Worm (Caenorhabditis elegans) whole organism, L1 larva: ENCODE measurements around the gene F26F4.9.

ENCODE experiments used
- C04F5.9 ChIP-seq: sonication (generic microtip); optimal IDR thresholded peaks from 2 replicates; lab custom pipeline; 2016; ENCODE audit warnings: missing genetic modification characterization, missing compliant biosample characterization
- ama-1 ChIP-seq: fragments of 150-350 bp; optimal IDR thresholded peaks from 2 replicates; lab custom pipeline; 2014
- blmp-1 ChIP-seq: fragments of 150-350 bp; optimal IDR thresholded peaks from 2 replicates; lab custom pipeline; 2014; ENCODE audit warnings: missing biosample characterization, missing genetic modification characterization
- ceh-82 ChIP-seq, 3 experiments: fragments of 150-350 bp in 1 of 3; sonication (generic microtip) in 2 of 3; optimal IDR thresholded peaks; 2 replicates each; lab custom pipeline; 2014 to 2017; ENCODE audit warnings: missing biosample characterization in 3 of 3, missing genetic modification characterization in 3 of 3
- ceh-88 ChIP-seq: fragments of 200-800 bp; sonication (Bioruptor generic); IDR thresholded peaks from 2 replicates; pipeline ENCODE4 v1.3.6; 2022; ENCODE audit warnings: missing genetic modification characterization, missing compliant biosample characterization
- ceh-90 ChIP-seq: sonication (generic microtip); optimal IDR thresholded peaks from 2 replicates; lab custom pipeline; 2016; ENCODE audit warnings: missing genetic modification characterization, missing compliant biosample characterization
- ces-1 ChIP-seq: fragments of 150-350 bp; optimal IDR thresholded peaks from 2 replicates; lab custom pipeline; 2014; ENCODE audit warnings: missing biosample characterization, missing genetic modification reagents, missing genetic modification characterization
- dpl-1 ChIP-seq, 3 experiments: fragments of 150-350 bp in 2 of 3; sonication (generic microtip) in 1 of 3; optimal IDR thresholded peaks; 2 replicates each; lab custom pipeline; 2014 to 2017; ENCODE audit warnings: missing biosample characterization in 3 of 3, missing genetic modification characterization in 3 of 3, missing genetic modification reagents in 3 of 3
- dsc-1 ChIP-seq: sonication (generic microtip); optimal IDR thresholded peaks from 2 replicates; lab custom pipeline; 2016; ENCODE audit warnings: mild to moderate bottlenecking, missing genetic modification characterization, missing compliant biosample characterization
- efl-1 ChIP-seq, 4 experiments: fragments of 150-350 bp; optimal IDR thresholded peaks in 3 of 4; peaks in 1 of 4; 1 replicate in 1 of 4; 2 replicates in 3 of 4; lab custom pipeline; 2014; ENCODE audit warnings: missing biosample characterization in 2 of 4, missing genetic modification characterization in 2 of 4, missing genetic modification reagents in 2 of 4
- egl-27 ChIP-seq, 2 experiments: fragments of 150-350 bp in 1 of 2; sonication (generic microtip); optimal IDR thresholded peaks; 3 replicates each; lab custom pipeline; 2017 to 2018; ENCODE audit warnings: missing biosample characterization in 2 of 2, missing genetic modification characterization in 2 of 2, missing genetic modification reagents in 2 of 2
- elt-2 ChIP-seq: sonication (generic microtip); optimal IDR thresholded peaks from 2 replicates; lab custom pipeline; 2016; ENCODE audit warnings: missing genetic modification characterization, mild to moderate bottlenecking, inconsistent platforms, missing compliant biosample characterization, missing genetic modification reagents
- ets-5 ChIP-seq: fragments of 200-800 bp; sonication (Bioruptor generic); IDR thresholded peaks from 2 replicates; pipeline ENCODE4 v1.3.6; 2022; ENCODE audit warnings: missing genetic modification characterization, missing compliant biosample characterization
- fkh-10 ChIP-seq: sonication (generic microtip); optimal IDR thresholded peaks from 2 replicates; lab custom pipeline; 2017; ENCODE audit warnings: missing biosample characterization, missing genetic modification reagents, missing genetic modification characterization
- fkh-4 ChIP-seq: sonication (generic microtip); optimal IDR thresholded peaks from 2 replicates; lab custom pipeline; 2016; ENCODE audit warnings: missing compliant biosample characterization, missing genetic modification characterization, borderline replicate concordance
- fos-1 ChIP-seq: fragments of 150-350 bp; optimal IDR thresholded peaks from 2 replicates; lab custom pipeline; 2014; ENCODE audit warnings: missing biosample characterization, missing genetic modification characterization
- grh-1 ChIP-seq: fragments of 200-800 bp; sonication (Bioruptor generic); IDR thresholded peaks from 2 replicates; pipeline ENCODE4 v1.3.6; 2022; ENCODE audit warnings: missing genetic modification reagents, missing genetic modification characterization, missing compliant biosample characterization
- hlh-4 ChIP-seq: sonication (generic microtip); optimal IDR thresholded peaks from 2 replicates; lab custom pipeline; 2016; ENCODE audit warnings: mild to moderate bottlenecking, missing genetic modification characterization, missing compliant biosample characterization
- irx-1 ChIP-seq: sonication (generic microtip); optimal IDR thresholded peaks from 2 replicates; lab custom pipeline; 2016; ENCODE audit warnings: missing genetic modification characterization, missing compliant biosample characterization
- jun-1 ChIP-seq: fragments of 150-350 bp; optimal IDR thresholded peaks from 2 replicates; lab custom pipeline; 2014; ENCODE audit warnings: missing biosample characterization, missing genetic modification reagents, missing genetic modification characterization
- lin-14 ChIP-seq: fragments of 200-800 bp; sonication (Bioruptor generic); optimal IDR thresholded peaks from 2 replicates; lab custom pipeline; 2018; ENCODE audit warnings: mild to moderate bottlenecking, missing genetic modification characterization, moderate library complexity, missing compliant biosample characterization
- lir-3 ChIP-seq: sonication (generic microtip); optimal IDR thresholded peaks from 2 replicates; lab custom pipeline; 2016; ENCODE audit warnings: mild to moderate bottlenecking, missing genetic modification characterization, moderate library complexity, missing compliant biosample characterization; ENCODE audit not compliant: poor library complexity
- lsy-2 ChIP-seq, 2 experiments: fragments of 150-350 bp; optimal IDR thresholded peaks; 2 replicates each; lab custom pipeline; 2014; ENCODE audit warnings: missing biosample characterization in 2 of 2, missing genetic modification characterization in 2 of 2
- mab-9 ChIP-seq: fragments of 200-800 bp; sonication (Bioruptor generic); IDR thresholded peaks from 2 replicates; pipeline ENCODE4 v1.3.6; 2022; ENCODE audit warnings: missing genetic modification reagents, missing genetic modification characterization, missing compliant biosample characterization
- mdl-1 ChIP-seq, 2 experiments: fragments of 150-350 bp; optimal IDR thresholded peaks; 2 replicates each; lab custom pipeline; 2014 to 2017; ENCODE audit warnings: missing biosample characterization in 2 of 2, missing genetic modification characterization in 2 of 2, inconsistent platforms in 1 of 2
- mep-1 ChIP-seq: fragments of 150-350 bp; optimal IDR thresholded peaks from 2 replicates; lab custom pipeline; 2014; ENCODE audit warnings: missing biosample characterization, missing genetic modification characterization
- nhr-20 ChIP-seq: sonication (generic microtip); optimal IDR thresholded peaks from 2 replicates; lab custom pipeline; 2016; ENCODE audit warnings: mild to moderate bottlenecking, missing genetic modification characterization, missing compliant biosample characterization
- nhr-47 ChIP-seq: sonication (generic microtip); optimal IDR thresholded peaks from 2 replicates; lab custom pipeline; 2016; ENCODE audit warnings: mild to moderate bottlenecking, missing genetic modification characterization, moderate library complexity, missing compliant biosample characterization
- nhr-71 ChIP-seq: sonication (generic microtip); optimal IDR thresholded peaks from 2 replicates; lab custom pipeline; 2016; ENCODE audit warnings: mild to moderate bottlenecking, missing genetic modification characterization, moderate library complexity, missing compliant biosample characterization
- nhr-76 ChIP-seq: sonication (generic microtip); optimal IDR thresholded peaks from 2 replicates; lab custom pipeline; 2017; ENCODE audit warnings: missing biosample characterization, missing genetic modification characterization
- nhr-77 ChIP-seq: fragments of 150-350 bp; optimal IDR thresholded peaks from 2 replicates; lab custom pipeline; 2014; ENCODE audit warnings: missing biosample characterization, missing genetic modification characterization
- nhr-90 ChIP-seq: sonication (generic microtip); optimal IDR thresholded peaks from 2 replicates; lab custom pipeline; 2016; ENCODE audit warnings: mild to moderate bottlenecking, missing genetic modification characterization, missing compliant biosample characterization; ENCODE audit not compliant: poor library complexity
- pag-3 ChIP-seq: sonication (generic microtip); optimal IDR thresholded peaks from 2 replicates; lab custom pipeline; 2017; ENCODE audit warnings: missing genetic modification characterization, mild to moderate bottlenecking, missing compliant biosample characterization, antibody characterized with exemption, borderline replicate concordance; ENCODE audit not compliant: insufficient read depth
- pax-3 ChIP-seq: fragments of 200-800 bp; sonication (Bioruptor generic); optimal IDR thresholded peaks from 2 replicates; lab custom pipeline; 2018; ENCODE audit warnings: mild to moderate bottlenecking, missing genetic modification characterization, moderate library complexity, missing compliant biosample characterization
- rnt-1 ChIP-seq: sonication (generic microtip); optimal IDR thresholded peaks from 2 replicates; lab custom pipeline; 2016; ENCODE audit warnings: mild to moderate bottlenecking, missing genetic modification characterization, moderate library complexity, missing compliant biosample characterization
- skn-1 ChIP-seq: fragments of 150-350 bp; optimal IDR thresholded peaks from 2 replicates; lab custom pipeline; 2014; ENCODE audit warnings: missing biosample characterization, missing genetic modification characterization
- snpc-4 ChIP-seq: fragments of 150-350 bp; optimal IDR thresholded peaks from 2 replicates; lab custom pipeline; 2014; ENCODE audit warnings: missing biosample characterization, missing genetic modification characterization
- snu-23 ChIP-seq: sonication (generic microtip); optimal IDR thresholded peaks from 2 replicates; lab custom pipeline; 2016; ENCODE audit warnings: missing genetic modification characterization, missing compliant biosample characterization
- sox-4 ChIP-seq: sonication (generic microtip); optimal IDR thresholded peaks from 2 replicates; lab custom pipeline; 2016; ENCODE audit warnings: missing genetic modification characterization, missing compliant biosample characterization
- sptf-1 ChIP-seq: fragments of 150-350 bp; optimal IDR thresholded peaks from 2 replicates; lab custom pipeline; 2014; ENCODE audit warnings: missing biosample characterization, missing genetic modification characterization
- tbx-2 ChIP-seq: sonication (generic microtip); optimal IDR thresholded peaks from 2 replicates; lab custom pipeline; 2016; ENCODE audit warnings: missing genetic modification characterization, missing compliant biosample characterization
- unc-30 ChIP-seq: sonication (generic microtip); optimal IDR thresholded peaks from 2 replicates; lab custom pipeline; 2017; ENCODE audit warnings: missing biosample characterization, missing genetic modification characterization
- unc-62 ChIP-seq: fragments of 150-350 bp; optimal IDR thresholded peaks from 2 replicates; lab custom pipeline; 2014; ENCODE audit warnings: missing biosample characterization, missing genetic modification reagents, missing genetic modification characterization
- unc-98 ChIP-seq: fragments of 200-800 bp; sonication (Bioruptor generic); IDR thresholded peaks from 2 replicates; pipeline ENCODE4 v1.3.6; 2022; ENCODE audit warnings: missing genetic modification characterization, missing compliant biosample characterization
- zag-1 ChIP-seq: fragments of 150-350 bp; optimal IDR thresholded peaks from 2 replicates; lab custom pipeline; 2014; ENCODE audit warnings: missing biosample characterization, missing genetic modification characterization
- zip-4 ChIP-seq: fragments of 200-800 bp; sonication (Bioruptor generic); optimal IDR thresholded peaks from 2 replicates; lab custom pipeline; 2018; ENCODE audit warnings: mild to moderate bottlenecking, missing genetic modification characterization, moderate library complexity, missing compliant biosample characterization
- ztf-11 ChIP-seq, 2 experiments: sonication (generic microtip); optimal IDR thresholded peaks; 2 replicates each; lab custom pipeline; 2016 to 2017; ENCODE audit warnings: missing genetic modification characterization in 2 of 2, missing biosample characterization in 1 of 2, missing compliant biosample characterization in 1 of 2
- ztf-4 ChIP-seq: fragments of 150-350 bp; optimal IDR thresholded peaks from 2 replicates; lab custom pipeline; 2014; ENCODE audit warnings: missing biosample characterization, missing genetic modification characterization

F26F4.9 gene

ce11 chrIII:4863127-4863526 lies 49.2 kb downstream of the F26F4.9 start, which contains the start of gene coq-8:
Gene coq-8 (plus strand): TSS chrIII:4863427.
- no peak for TF ChIP-seq pag-3 (tag; lab: Kevin White, UChicago)
- no peak for TF ChIP-seq mab-9
- TF ChIP-seq snu-23 (GFP tag; lab: Kevin White, UChicago) = no peak
- TF ChIP-seq elt-2 = no peak
- no peak for TF ChIP-seq pax-3
- no peak for TF ChIP-seq egl-27 (tag; optimal IDR thresholded peaks at IDR 0.05; lab: Kevin White, UChicago)
- no peak for TF ChIP-seq dsc-1 (tag; lab: Kevin White, UChicago)
- no peak for TF ChIP-seq skn-1 (tag; lab: Kevin White, UChicago)
- TF ChIP-seq unc-62 = no peak
- no peak for TF ChIP-seq lir-3 (tag; lab: Kevin White, UChicago)
- TF ChIP-seq jun-1 = no peak
- TF ChIP-seq ets-5 (GFP tag; lab: Robert Waterston, UW) = no peak
- TF ChIP-seq lin-14 (GFP tag; lab: Kevin White, UChicago) = no peak
- TF ChIP-seq dpl-1 (GFP tag; optimal IDR thresholded peaks at IDR 0.05; lab: Kevin White, UChicago) = no peak
- no peak for TF ChIP-seq sox-4 (tag; lab: Kevin White, UChicago)
- TF ChIP-seq efl-1 (optimal IDR thresholded peaks at IDR 0.05; lab: Kevin White, UChicago) = no peak
- no peak for TF ChIP-seq efl-1 (GFP tag; optimal IDR thresholded peaks at IDR 0.05 in 1 of 2; lab: Kevin White, UChicago)
- TF ChIP-seq unc-30 (tag; lab: Kevin White, UChicago) = no peak

- TF ChIP-seq nhr-71 = peak; percentile 34
- peak; percentile 42 for TF ChIP-seq nhr-47
- TF ChIP-seq efl-1 (optimal IDR thresholded peaks at IDR 0.05; lab: Kevin White, UChicago) = no peak
- TF ChIP-seq efl-1 (GFP tag; optimal IDR thresholded peaks at IDR 0.05 in 1 of 2; lab: Kevin White, UChicago) = peak in 1 of 2 experiments; percentile 27
- no peak for TF ChIP-seq ceh-88 (GFP tag; lab: Robert Waterston, UW)
- peak; percentile 48 for TF ChIP-seq nhr-90 (tag; lab: Kevin White, UChicago)
- peak; percentile 4 for TF ChIP-seq snu-23 (GFP tag; lab: Kevin White, UChicago)
- TF ChIP-seq skn-1 (tag; lab: Kevin White, UChicago) = no peak
- no peak for TF ChIP-seq mep-1 (tag; lab: Kevin White, UChicago)
- TF ChIP-seq fkh-4 (tag; lab: Kevin White, UChicago) = no peak
- TF ChIP-seq tbx-2 (tag; lab: Kevin White, UChicago) = peak; percentile 20
- no peak for TF ChIP-seq unc-30 (tag; lab: Kevin White, UChicago)
- no peak for TF ChIP-seq fos-1 (tag; lab: Kevin White, UChicago)
- no peak for TF ChIP-seq mab-9
- TF ChIP-seq irx-1 (tag; lab: Kevin White, UChicago) = peak; percentile 33
- no peak for TF ChIP-seq nhr-77
- no peak for TF ChIP-seq unc-98
- TF ChIP-seq snpc-4 (tag; lab: Kevin White, UChicago) = no peak
- TF ChIP-seq nhr-76 (tag; lab: Kevin White, UChicago) = no peak
- TF ChIP-seq zag-1 (tag; lab: Kevin White, UChicago) = no peak
- no peak for TF ChIP-seq mdl-1 (tag; optimal IDR thresholded peaks at IDR 0.05; lab: Kevin White, UChicago)
- TF ChIP-seq pag-3 (tag; lab: Kevin White, UChicago) = no peak
- TF ChIP-seq sox-4 (tag; lab: Kevin White, UChicago) = no peak
- peak; percentile 81 for TF ChIP-seq ceh-90
- no peak for TF ChIP-seq sptf-1 (tag; lab: Kevin White, UChicago)
- no peak for TF ChIP-seq hlh-4 (tag; lab: Kevin White, UChicago)
- peak; percentile 7 for TF ChIP-seq dsc-1 (tag; lab: Kevin White, UChicago)
- peak in 1 of 2 experiments; percentile 35 for TF ChIP-seq lsy-2 (tag; optimal IDR thresholded peaks at IDR 0.05; lab: Kevin White, UChicago)
- TF ChIP-seq nhr-20 (tag; lab: Kevin White, UChicago) = peak; percentile 12
- peak in 1 of 2 experiments; percentile 39 for TF ChIP-seq ztf-11 (tag; optimal IDR thresholded peaks at IDR 0.05; lab: Kevin White, UChicago)
- peak; percentile 8 for TF ChIP-seq rnt-1 (tag; lab: Kevin White, UChicago)
- no peak for TF ChIP-seq ztf-4 (tag; lab: Kevin White, UChicago)
- TF ChIP-seq zip-4 = no peak
- no peak for TF ChIP-seq ets-5 (GFP tag; lab: Robert Waterston, UW)
- TF ChIP-seq ama-1 (lab: Kevin White, UChicago) = no peak
- TF ChIP-seq blmp-1 (tag; lab: Kevin White, UChicago) = no peak
- TF ChIP-seq C04F5.9 = no peak
- no peak for TF ChIP-seq fkh-10
- TF ChIP-seq unc-62 = no peak
- TF ChIP-seq ces-1 (GFP tag; lab: Kevin White, UChicago) = no peak
- TF ChIP-seq grh-1 (GFP tag; lab: Robert Waterston, UW) = no peak
- no peak for TF ChIP-seq ceh-82 (tag; optimal IDR thresholded peaks at IDR 0.05; lab: Kevin White, UChicago)
These were observed 50.4 kb downstream of the F26F4.9 start, which contains the start of the genes C35D10.10 and C35D10.5 for ce11 chrIII:4861744-4862401. Gene C35D10.10 (minus strand): TSS chrIII:4861794. Gene C35D10.5 (plus strand): TSS chrIII:4862351.
